Fruit fly (Drosophila melanogaster) whole organism, adult: ENCODE data around the gene rngo.
A peak's percentile ranks its signal among the peaks of the same experiment; 100 is the strongest.

Source experiments
- CG11617 ChIP-seq: fragments of 200-800 bp; sonication (Bioruptor generic); optimal IDR thresholded peaks from 2 replicates; lab custom pipeline; 2017; ENCODE audit warnings: mild to moderate bottlenecking, missing biosample characterization, missing genetic modification reagents, missing genetic modification characterization
- CG12768 ChIP-seq: fragments of 200-800 bp; sonication (Bioruptor generic); optimal IDR thresholded peaks from 2 replicates; lab custom pipeline; 2017; ENCODE audit warnings: missing biosample characterization, missing genetic modification characterization, mild to moderate bottlenecking, moderate library complexity, missing genetic modification reagents
- CG14711 ChIP-seq: fragments of 200-800 bp; sonication (Bioruptor generic); optimal IDR thresholded peaks from 2 replicates; lab custom pipeline; 2018; ENCODE audit warnings: missing biosample characterization, mild to moderate bottlenecking, missing genetic modification characterization, moderate library complexity
- CG1620 ChIP-seq: fragments of 200-800 bp; sonication (Bioruptor generic); optimal IDR thresholded peaks from 2 replicates; lab custom pipeline; 2016; ENCODE audit warnings: missing biosample characterization, missing genetic modification characterization
- CG33017 ChIP-seq: fragments of 200-800 bp; sonication (Bioruptor generic); optimal IDR thresholded peaks from 2 replicates; lab custom pipeline; 2018; ENCODE audit warnings: missing biosample characterization, mild to moderate bottlenecking, missing genetic modification characterization, moderate library complexity
- CG5204 ChIP-seq: fragments of 200-800 bp; sonication (Bioruptor generic); optimal IDR thresholded peaks from 2 replicates; lab custom pipeline; 2016; ENCODE audit warnings: missing biosample characterization, missing genetic modification characterization
- CG7045 ChIP-seq: fragments of 200-800 bp; sonication (Bioruptor generic); optimal IDR thresholded peaks from 2 replicates; lab custom pipeline; 2017; ENCODE audit warnings: missing biosample characterization, mild to moderate bottlenecking, missing genetic modification characterization
- CG7101 ChIP-seq: fragments of 200-800 bp; sonication (Bioruptor generic); optimal IDR thresholded peaks from 2 replicates; lab custom pipeline; 2018; ENCODE audit warnings: missing biosample characterization, mild to moderate bottlenecking, missing genetic modification characterization, moderate library complexity
- Clk ChIP-seq: fragments of 200-800 bp; sonication (Bioruptor generic); optimal IDR thresholded peaks from 2 replicates; lab custom pipeline; 2017; ENCODE audit warnings: missing biosample characterization, missing genetic modification characterization
- Crg-1 ChIP-seq: fragments of 200-800 bp; sonication (Bioruptor generic); optimal IDR thresholded peaks from 2 replicates; lab custom pipeline; 2016; ENCODE audit warnings: missing biosample characterization, missing genetic modification characterization
- Hr96 ChIP-seq: fragments of 200-800 bp; sonication (Bioruptor generic); optimal IDR thresholded peaks from 2 replicates; lab custom pipeline; 2016; ENCODE audit warnings: missing biosample characterization, missing genetic modification characterization
- Mnt ChIP-seq: fragments of 200-800 bp; sonication (Bioruptor generic); optimal IDR thresholded peaks from 2 replicates; lab custom pipeline; 2016; ENCODE audit warnings: missing biosample characterization, mild to moderate bottlenecking, missing genetic modification characterization
- bab1 ChIP-seq: fragments of 200-800 bp; sonication (Bioruptor generic); optimal IDR thresholded peaks from 3 replicates; lab custom pipeline; 2019; ENCODE audit warnings: missing biosample characterization, mild to moderate bottlenecking, missing genetic modification characterization, moderate library complexity
- cic ChIP-seq: fragments of 200-800 bp; sonication (Bioruptor generic); optimal IDR thresholded peaks from 2 replicates; lab custom pipeline; 2017; ENCODE audit warnings: missing biosample characterization, mild to moderate bottlenecking, missing genetic modification characterization, moderate library complexity
- cnc ChIP-seq, 2 experiments: fragments of >200 bp; optimal IDR thresholded peaks; 2 replicates each; lab custom pipeline; 2017
- kay ChIP-seq: fragments of 200-800 bp; sonication (Bioruptor generic); peaks from one replicate; lab custom pipeline; 2016; ENCODE audit warnings: missing biosample characterization, missing genetic modification characterization, borderline replicate concordance
- ovo ChIP-seq: fragments of 200-800 bp; sonication (Bioruptor generic); optimal IDR thresholded peaks from 2 replicates; lab custom pipeline; 2016; ENCODE audit warnings: missing biosample characterization, missing genetic modification characterization
- pad ChIP-seq: fragments of 200-800 bp; sonication (Bioruptor generic); optimal IDR thresholded peaks from 3 replicates; lab custom pipeline; 2017; ENCODE audit warnings: missing biosample characterization, missing genetic modification characterization, mild to moderate bottlenecking, moderate library complexity, missing genetic modification reagents
- tj ChIP-seq: fragments of 200-800 bp; sonication (Bioruptor generic); optimal IDR thresholded peaks from 3 replicates; lab custom pipeline; 2017; ENCODE audit warnings: missing biosample characterization, mild to moderate bottlenecking, missing genetic modification characterization, moderate library complexity
- toe ChIP-seq: fragments of 200-800 bp; sonication (Bioruptor generic); optimal IDR thresholded peaks from 2 replicates; lab custom pipeline; 2016; ENCODE audit warnings: missing biosample characterization, missing genetic modification characterization

rngo gene

dm6 chrX:16424296-16424695 is 16.9 kb upstream of the rngo start:
- TF ChIP-seq cnc (optimal IDR thresholded peaks at IDR 0.05; lab: Kevin White, UChicago) (no peak), tj (GFP tag; lab: Kevin White, UChicago) (no peak), Mnt (GFP tag; lab: Kevin White, UChicago) (no peak), CG7045 (GFP tag; lab: Kevin White, UChicago) (no peak), bab1 (GFP tag; lab: Kevin White, UChicago) (no peak), toe (GFP tag; lab: Kevin White, UChicago) (no peak)

- TF ChIP-seq Mnt (GFP tag; lab: Kevin White, UChicago) (peak; percentile 11), Crg-1 (GFP tag; lab: Kevin White, UChicago) (no peak), pad (GFP tag; lab: Kevin White, UChicago) (no peak)
Measured at dm6 chrX:16425145-16425544, 16.1 kb upstream of the rngo start.

DNA sequence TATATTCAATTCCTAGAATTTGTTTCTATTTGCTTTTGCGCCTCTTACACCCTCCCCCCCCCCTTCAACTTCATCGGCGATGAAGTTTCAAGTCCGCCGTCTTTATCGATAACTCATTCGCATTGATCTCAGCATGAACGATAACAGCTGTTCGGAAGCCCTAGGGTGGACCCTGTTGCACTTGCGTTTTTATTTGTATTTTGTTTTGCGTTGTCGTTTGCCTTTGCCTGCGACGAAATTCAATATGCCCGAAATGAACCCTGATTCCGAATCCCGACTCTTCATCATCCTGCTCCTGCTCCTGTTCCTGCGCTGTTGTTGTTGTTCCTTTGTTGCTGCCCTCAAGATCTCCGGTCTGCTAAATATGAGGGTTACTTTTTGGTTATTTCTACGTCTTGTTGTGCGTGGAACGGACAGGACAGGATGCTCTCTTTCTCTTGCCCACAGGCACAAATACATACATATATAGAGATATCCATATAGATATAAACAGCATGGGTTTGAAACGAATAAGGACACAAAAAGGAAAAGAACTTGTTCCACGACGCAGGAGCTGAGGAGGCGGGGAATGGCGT is 14.7 kb upstream of the rngo start:
- TF ChIP-seq cnc (optimal IDR thresholded peaks at IDR 0.05; lab: Kevin White, UChicago) (no peak), CG14711 (tag; lab: Kevin White, UChicago) (no peak), CG7101 (tag; lab: Kevin White, UChicago) (no peak), Hr96 (GFP tag; lab: Kevin White, UChicago) (no peak), cic (GFP tag; lab: Kevin White, UChicago) (no peak), Crg-1 (GFP tag; lab: Kevin White, UChicago) (no peak), ovo (GFP tag; lab: Kevin White, UChicago) (no peak), CG11617 (GFP tag; lab: Kevin White, UChicago) (no peak), CG33017 (tag; lab: Kevin White, UChicago) (no peak), bab1 (GFP tag; lab: Kevin White, UChicago) (no peak), CG12768 (no peak), toe (GFP tag; lab: Kevin White, UChicago) (no peak), tj (GFP tag; lab: Kevin White, UChicago) (no peak), kay (no peak), CG7045 (GFP tag; lab: Kevin White, UChicago) (no peak)

DNA sequence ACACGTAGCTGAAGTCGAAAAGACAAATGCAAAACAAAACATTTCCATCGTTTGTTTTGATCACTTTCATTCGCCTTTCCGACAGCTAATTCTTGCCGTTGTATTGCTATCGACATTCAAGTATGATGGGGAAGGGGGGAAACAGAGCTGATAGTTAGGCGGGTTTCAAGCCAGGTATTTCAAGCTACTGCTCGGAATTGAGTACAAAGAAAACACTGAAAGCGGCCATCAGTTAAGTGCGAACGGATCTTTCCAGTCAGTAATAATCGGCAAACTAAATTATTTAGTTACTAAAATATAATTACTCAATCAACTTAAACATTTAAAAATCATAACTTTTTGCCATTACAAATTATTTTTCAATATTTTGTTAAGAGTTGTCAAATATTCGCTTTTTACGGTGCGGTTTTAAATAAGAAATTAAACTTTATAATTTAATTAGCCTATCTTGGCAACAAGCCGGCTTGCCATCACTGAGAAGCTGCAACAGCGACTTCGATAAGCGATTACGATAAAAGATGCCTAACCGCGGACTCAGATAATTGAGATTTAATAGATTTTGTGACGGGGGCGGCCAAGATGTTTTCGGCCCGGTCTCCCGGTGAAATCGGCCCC is 13.3 kb upstream of the rngo start:
- TF ChIP-seq Hr96 (GFP tag; lab: Kevin White, UChicago) (no peak), CG7101 (tag; lab: Kevin White, UChicago) (no peak)

DNA sequence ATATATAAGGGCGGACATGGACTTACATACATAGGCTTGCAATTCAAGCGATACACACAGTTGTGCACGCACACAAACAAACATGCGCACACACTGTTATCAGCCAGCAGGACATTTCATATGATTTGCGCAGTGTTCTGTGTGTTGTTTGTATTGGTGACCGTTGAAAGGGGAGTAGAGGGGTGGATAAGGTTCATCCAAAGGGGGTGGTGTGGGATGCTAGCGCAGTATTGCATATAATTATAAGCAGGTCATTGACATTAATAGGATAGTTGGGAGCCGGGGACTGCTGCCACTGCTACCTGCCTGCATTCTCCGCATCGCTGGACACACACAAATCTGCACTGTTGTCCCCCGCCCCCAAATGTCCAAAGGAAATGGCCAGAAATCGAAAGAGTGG is 12.8 kb upstream of the rngo start:
- TF ChIP-seq pad (GFP tag; lab: Kevin White, UChicago) (no peak), tj (GFP tag; lab: Kevin White, UChicago) (no peak), cic (GFP tag; lab: Kevin White, UChicago) (no peak), CG12768 (no peak), CG33017 (tag; lab: Kevin White, UChicago) (no peak)

- TF ChIP-seq CG11617 (GFP tag; lab: Kevin White, UChicago) = no peak
- TF ChIP-seq ovo (GFP tag; lab: Kevin White, UChicago) = no peak
- no peak for TF ChIP-seq CG12768
- TF ChIP-seq pad (GFP tag; lab: Kevin White, UChicago) = no peak
- no peak for TF ChIP-seq Clk (GFP tag; lab: Kevin White, UChicago)
- TF ChIP-seq CG33017 (tag; lab: Kevin White, UChicago) = no peak
- TF ChIP-seq CG7101 (tag; lab: Kevin White, UChicago) = no peak
- TF ChIP-seq CG1620 = no peak
- no peak for TF ChIP-seq CG7045 (GFP tag; lab: Kevin White, UChicago)
- TF ChIP-seq CG14711 (tag; lab: Kevin White, UChicago) = no peak
- no peak for TF ChIP-seq CG5204 (GFP tag; lab: Kevin White, UChicago)
- TF ChIP-seq bab1 (GFP tag; lab: Kevin White, UChicago) = no peak
- no peak for TF ChIP-seq kay
- TF ChIP-seq cnc (optimal IDR thresholded peaks at IDR 0.05; lab: Kevin White, UChicago) = no peak
- TF ChIP-seq Mnt (GFP tag; lab: Kevin White, UChicago) = no peak
- TF ChIP-seq cic (GFP tag; lab: Kevin White, UChicago) = no peak
Measured at dm6 chrX:16442361-16442760, 1.1 kb downstream of the rngo start.

dm6 chrX:16446769-16447168 is 5.5 kb downstream of the rngo start, which contains the start of gene eIF2alpha:
Gene eIF2alpha (minus strand): TSS chrX:16446993.
- TF ChIP-seq toe (GFP tag; lab: Kevin White, UChicago) (no peak), CG12768 (no peak), Mnt (GFP tag; lab: Kevin White, UChicago) (peak; percentile 85), pad (GFP tag; lab: Kevin White, UChicago) (peak; percentile 50), CG7045 (GFP tag; lab: Kevin White, UChicago) (no peak), Crg-1 (GFP tag; lab: Kevin White, UChicago) (peak; percentile 17), CG33017 (tag; lab: Kevin White, UChicago) (no peak), tj (GFP tag; lab: Kevin White, UChicago) (peak; percentile 52), CG7101 (tag; lab: Kevin White, UChicago) (peak; percentile 10), CG11617 (GFP tag; lab: Kevin White, UChicago) (no peak), CG1620 (peak; percentile 1), bab1 (GFP tag; lab: Kevin White, UChicago) (peak; percentile 64)
